Worm (Caenorhabditis elegans): Measurements from ENCODE around the gene F33G12.3.

F33G12.3 gene

DNA sequence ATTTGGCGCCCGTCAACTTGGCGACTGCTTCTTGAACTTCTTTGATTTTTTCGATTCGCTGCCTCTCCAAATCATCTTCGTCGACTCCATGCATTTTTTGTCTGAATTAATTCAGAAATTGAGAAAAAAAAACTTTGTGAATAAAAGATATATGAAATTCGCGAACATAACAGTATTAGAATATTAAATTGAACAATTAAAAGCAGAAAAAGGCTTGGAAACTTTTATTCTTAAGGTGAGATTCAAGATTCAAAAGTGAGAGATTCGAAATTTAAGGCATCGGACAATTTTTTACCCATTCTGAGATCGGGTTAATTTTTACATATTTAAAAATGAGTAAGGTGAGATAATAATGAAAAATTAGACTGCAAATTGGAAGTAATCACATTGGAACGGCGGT is at the start of gene F33G12.3:
Gene F33G12.3, minus strand, starts transcription at position 101 of the 400 bp plus-strand sequence.
- TF ChIP-seq pes-1 (GFP tag; IDR thresholded peaks at IDR 0.05) = no peak
- no peak for TF ChIP-seq F13C5.2 (tag; optimal IDR thresholded peaks at IDR 0.05)
- no peak for TF ChIP-seq hnd-1 (tag; optimal IDR thresholded peaks at IDR 0.05)
- no peak for TF ChIP-seq tbx-11 (GFP tag; IDR thresholded peaks at IDR 0.05)
- no peak for TF ChIP-seq ceh-13 (GFP tag; optimal IDR thresholded peaks at IDR 0.05)
- no peak for TF ChIP-seq scrt-1 (GFP tag; IDR thresholded peaks at IDR 0.05)

DNA sequence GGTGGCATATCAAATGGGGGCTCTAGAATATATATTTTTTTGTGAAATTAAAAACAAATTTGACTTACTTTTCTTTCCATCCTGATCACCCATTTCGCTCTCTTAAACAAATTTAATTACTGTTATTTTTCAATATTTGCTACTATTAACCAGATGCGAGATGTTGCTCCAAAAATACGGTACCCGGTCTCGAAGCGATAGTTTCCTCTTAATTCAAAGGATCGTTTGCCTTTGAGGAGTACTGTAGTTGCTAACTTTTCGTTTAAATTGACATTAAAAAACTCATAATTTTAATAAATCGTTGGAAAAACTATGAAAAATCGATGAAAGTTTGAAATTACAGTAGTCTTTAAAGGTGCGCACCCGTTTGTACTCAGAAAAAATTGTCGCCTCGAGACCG is 49.5 kb upstream of the F33G12.3 start, which contains the start of gene C04G6.4:
Gene C04G6.4, minus strand, starts transcription at position 101 of the 400 bp plus-strand sequence.
- TF ChIP-seq hnd-1 (tag; optimal IDR thresholded peaks at IDR 0.05) = no peak
- no peak for TF ChIP-seq flt-1 (GFP tag; IDR thresholded peaks at IDR 0.05)
- no peak for TF ChIP-seq pes-1 (GFP tag; IDR thresholded peaks at IDR 0.05)
- TF ChIP-seq tbx-11 (GFP tag; IDR thresholded peaks at IDR 0.05) = no peak
- no peak for TF ChIP-seq B0310.2 (tag; optimal IDR thresholded peaks at IDR 0.05)
- no peak for TF ChIP-seq ets-7 (tag; optimal IDR thresholded peaks at IDR 0.05)
- TF ChIP-seq F13C5.2 (tag; optimal IDR thresholded peaks at IDR 0.05) = no peak
- no peak for TF ChIP-seq hmbx-1 (tag; optimal IDR thresholded peaks at IDR 0.05)
- no peak for TF ChIP-seq ceh-13 (GFP tag; optimal IDR thresholded peaks at IDR 0.05)
- no peak for TF ChIP-seq ama-1 (optimal IDR thresholded peaks at IDR 0.05)
- no peak for TF ChIP-seq scrt-1 (GFP tag; IDR thresholded peaks at IDR 0.05)
- TF ChIP-seq tra-4 (tag; optimal IDR thresholded peaks at IDR 0.05) = no peak

DNA sequence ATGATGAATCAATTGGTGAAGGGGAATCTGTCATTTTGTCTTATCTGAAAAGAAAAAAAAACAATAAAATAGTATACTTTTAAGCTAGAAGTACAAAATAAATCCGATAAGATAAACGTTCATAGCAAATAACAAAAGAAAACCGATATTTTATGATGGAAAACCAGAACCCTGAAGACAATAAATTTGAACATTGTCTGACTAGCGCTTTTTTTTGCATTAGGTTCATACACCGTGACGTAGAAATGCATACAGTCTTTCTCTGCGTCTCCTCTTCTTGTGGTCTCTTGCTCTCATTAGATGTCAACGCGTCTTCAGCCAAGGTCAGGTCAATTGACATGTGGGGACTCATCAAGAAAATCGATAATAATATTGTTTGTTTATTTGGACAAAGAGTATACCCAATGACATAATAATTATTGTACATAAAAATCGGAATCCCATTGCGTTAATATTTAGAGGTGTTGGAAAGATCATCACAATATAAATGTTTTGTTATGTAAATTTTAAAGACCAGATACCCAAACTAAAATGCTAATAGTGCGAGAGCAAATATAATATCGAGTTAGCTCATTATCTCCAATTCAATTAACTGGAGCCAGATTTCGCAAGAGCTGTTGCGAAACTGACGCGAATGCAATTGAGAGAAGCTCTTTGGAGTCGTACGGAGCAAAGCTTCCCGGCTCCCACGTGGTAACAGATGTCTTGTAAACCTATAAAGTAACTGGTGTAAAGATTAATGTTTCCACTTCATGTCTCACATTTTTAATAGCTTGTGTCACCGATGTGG is 47.5 kb upstream of the F33G12.3 start, which contains the start of gene dsh-2:
Gene dsh-2, minus strand, starts transcription at position 51 of the 790 bp plus-strand sequence.
- TF ChIP-seq hnd-1 (tag; optimal IDR thresholded peaks at IDR 0.05) = no peak
- no peak for TF ChIP-seq flt-1 (GFP tag; IDR thresholded peaks at IDR 0.05)
- no peak for TF ChIP-seq ceh-36 (tag; optimal IDR thresholded peaks at IDR 0.05)
- TF ChIP-seq aly-1 (tag; optimal IDR thresholded peaks at IDR 0.05) = no peak
- TF ChIP-seq F13C5.2 (tag; optimal IDR thresholded peaks at IDR 0.05) = no peak
- TF ChIP-seq scrt-1 (GFP tag; IDR thresholded peaks at IDR 0.05) = no peak
- TF ChIP-seq tbx-37 (GFP tag; conservative IDR thresholded peaks at IDR 0.05) = no peak
- no peak for TF ChIP-seq hmbx-1 (tag; optimal IDR thresholded peaks at IDR 0.05)
- TF ChIP-seq sea-1 (GFP tag; conservative IDR thresholded peaks at IDR 0.05) = no peak
- no peak for TF ChIP-seq hmg-4 (GFP tag; optimal IDR thresholded peaks at IDR 0.05)
- TF ChIP-seq tra-4 (tag; optimal IDR thresholded peaks at IDR 0.05) = no peak
- TF ChIP-seq ama-1 (optimal IDR thresholded peaks at IDR 0.05) = no peak
- no peak for TF ChIP-seq pes-1 (GFP tag; IDR thresholded peaks at IDR 0.05)
- TF ChIP-seq ceh-13 (GFP tag; optimal IDR thresholded peaks at IDR 0.05) = no peak
- TF ChIP-seq ets-7 (tag; optimal IDR thresholded peaks at IDR 0.05) = no peak

DNA sequence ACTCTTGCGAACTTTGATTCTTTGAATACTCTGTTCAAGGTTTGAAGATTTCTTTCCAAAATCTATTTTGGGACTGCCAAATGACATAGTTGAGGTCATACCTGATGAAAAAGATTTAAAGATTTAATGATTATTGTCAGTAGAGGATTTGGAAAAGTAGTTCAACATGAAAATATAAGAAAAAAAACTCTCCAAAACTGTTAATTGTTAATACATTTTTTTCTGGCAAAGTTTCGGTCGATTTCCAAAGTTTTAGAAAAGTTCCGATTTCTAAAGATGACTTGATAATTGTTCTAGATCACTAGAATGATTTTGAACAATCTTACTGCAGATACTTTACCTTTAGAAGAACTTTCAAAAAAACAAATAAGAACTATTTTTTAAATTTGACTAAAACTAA is 37.4 kb upstream of the F33G12.3 start, which contains the start of gene C27A2.7:
Gene C27A2.7, minus strand, starts transcription at position 101 of the 400 bp plus-strand sequence.
- TF ChIP-seq tbx-11 (GFP tag; IDR thresholded peaks at IDR 0.05) (no peak), ceh-13 (GFP tag; optimal IDR thresholded peaks at IDR 0.05) (no peak), scrt-1 (GFP tag; IDR thresholded peaks at IDR 0.05) (no peak), tbx-37 (GFP tag; conservative IDR thresholded peaks at IDR 0.05) (no peak)

DNA sequence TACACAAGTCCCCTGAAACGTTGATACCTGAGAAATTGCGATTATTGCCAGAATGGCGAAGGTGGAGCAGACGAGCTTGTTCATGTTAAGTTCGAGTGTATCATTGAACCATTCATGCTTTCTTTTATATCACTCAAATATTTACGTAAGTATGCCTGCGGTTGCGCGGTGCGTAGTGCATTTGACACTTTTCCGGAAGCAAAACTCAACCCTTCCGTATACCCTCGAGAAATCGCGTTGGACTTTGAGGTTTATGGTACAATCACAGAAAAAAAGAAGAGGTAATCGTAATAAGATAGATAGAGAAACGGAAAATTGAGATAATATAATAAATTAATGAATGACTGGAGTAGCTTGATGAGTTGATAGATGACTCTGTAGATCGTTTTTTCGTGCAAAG is 35.7 kb upstream of the F33G12.3 start, which contains the start of gene idpb-2:
Gene idpb-2, minus strand, starts transcription at position 101 of the 400 bp plus-strand sequence.
- TF ChIP-seq scrt-1 (GFP tag; IDR thresholded peaks at IDR 0.05) (no peak), tbx-11 (GFP tag; IDR thresholded peaks at IDR 0.05) (no peak)

DNA sequence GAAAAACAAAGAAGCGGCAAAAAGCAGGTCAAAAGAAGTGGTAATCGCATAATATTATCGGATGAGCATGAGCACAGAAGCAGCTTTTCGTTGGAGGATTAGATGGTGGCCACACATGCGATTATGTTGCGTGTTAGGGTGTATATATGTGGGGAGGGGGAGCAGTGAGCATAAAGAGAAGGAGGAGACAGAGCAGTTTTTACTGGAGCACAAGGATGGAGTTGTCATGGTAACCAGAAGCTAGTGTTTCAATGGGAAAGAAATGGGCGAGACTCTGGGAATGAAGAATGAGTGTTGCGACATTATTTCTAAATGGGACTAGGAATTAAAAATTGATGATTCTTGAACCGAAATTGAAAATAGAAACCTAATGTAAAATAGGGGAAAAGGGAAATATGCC is 34.1 kb upstream of the F33G12.3 start, which contains the start of gene C27A2.8:
Gene C27A2.8, minus strand, starts transcription at position 117 of the 400 bp plus-strand sequence.
- TF ChIP-seq F13C5.2 (tag; optimal IDR thresholded peaks at IDR 0.05) (no peak), aly-1 (tag; optimal IDR thresholded peaks at IDR 0.05) (peak; percentile 10)

DNA sequence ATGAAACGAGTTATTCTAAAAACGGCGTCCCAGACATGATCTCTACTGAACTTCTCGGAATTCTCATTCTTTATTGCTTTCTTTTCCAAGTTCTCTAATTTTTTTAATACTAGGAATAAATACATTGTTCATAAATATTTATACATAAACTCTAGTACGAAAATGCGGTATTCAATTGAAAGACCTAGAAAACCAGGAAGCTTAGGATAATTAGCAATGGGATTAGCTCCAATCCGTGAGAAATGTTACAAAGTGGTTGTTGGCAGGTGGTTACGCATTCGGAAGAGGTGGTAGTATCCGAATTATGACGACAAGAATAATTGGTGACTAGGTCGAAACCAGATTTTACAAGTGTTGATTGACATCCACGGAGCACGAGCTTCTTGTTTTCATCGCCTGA is 33.1 kb upstream of the F33G12.3 start:
- TF ChIP-seq hnd-1 (tag; optimal IDR thresholded peaks at IDR 0.05) (no peak), B0310.2 (tag; optimal IDR thresholded peaks at IDR 0.05) (no peak), hmg-4 (GFP tag; optimal IDR thresholded peaks at IDR 0.05) (no peak), tbx-11 (GFP tag; IDR thresholded peaks at IDR 0.05) (no peak), flt-1 (GFP tag; IDR thresholded peaks at IDR 0.05) (no peak), scrt-1 (GFP tag; IDR thresholded peaks at IDR 0.05) (no peak), tra-4 (tag; optimal IDR thresholded peaks at IDR 0.05) (no peak), ama-1 (optimal IDR thresholded peaks at IDR 0.05) (no peak), aly-1 (tag; optimal IDR thresholded peaks at IDR 0.05) (no peak), ceh-36 (tag; optimal IDR thresholded peaks at IDR 0.05) (no peak), F13C5.2 (tag; optimal IDR thresholded peaks at IDR 0.05) (no peak), hmbx-1 (tag; optimal IDR thresholded peaks at IDR 0.05) (no peak), ets-7 (tag; optimal IDR thresholded peaks at IDR 0.05) (no peak), tbx-37 (GFP tag; conservative IDR thresholded peaks at IDR 0.05) (no peak), sea-1 (GFP tag; conservative IDR thresholded peaks at IDR 0.05) (no peak), ceh-13 (GFP tag; optimal IDR thresholded peaks at IDR 0.05) (no peak), pes-1 (GFP tag; IDR thresholded peaks at IDR 0.05) (no peak)

DNA sequence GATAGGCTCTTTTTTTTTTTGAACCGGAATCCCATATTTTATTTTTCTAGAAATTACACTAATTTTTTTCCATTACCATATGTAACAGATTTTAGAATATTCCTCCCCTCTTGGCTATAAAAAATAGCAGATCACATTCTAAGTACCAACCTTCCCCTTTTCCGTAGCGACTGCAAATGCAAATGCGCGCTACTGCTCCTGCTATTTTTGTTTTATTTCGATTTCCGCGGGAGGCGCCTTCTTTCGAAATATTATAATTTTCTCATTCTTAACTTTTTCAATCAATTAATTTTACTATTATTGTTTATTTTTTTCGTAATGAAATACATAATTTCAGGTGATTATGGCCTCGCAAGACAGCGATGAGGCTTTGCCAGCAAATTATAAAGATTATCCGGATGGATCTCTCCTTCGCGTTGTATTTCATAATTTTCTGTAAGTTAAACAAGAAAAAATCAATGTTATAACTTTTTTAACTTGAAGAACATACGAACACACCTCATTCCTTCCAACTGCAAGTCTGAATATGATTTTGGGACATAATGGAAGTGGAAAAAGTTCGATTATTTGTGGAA is 28.0 kb upstream of the F33G12.3 start, which contains the start of gene smc-5:
Gene smc-5, plus strand, starts transcription at position 332 of the 575 bp plus-strand sequence.
- TF ChIP-seq F13C5.2 (tag; optimal IDR thresholded peaks at IDR 0.05) (peak; percentile 43), tbx-37 (GFP tag; conservative IDR thresholded peaks at IDR 0.05) (no peak), sea-1 (GFP tag; conservative IDR thresholded peaks at IDR 0.05) (no peak), pes-1 (GFP tag; IDR thresholded peaks at IDR 0.05) (peak; percentile 46; the same call in 1 of the 2 replicates), ceh-36 (tag; optimal IDR thresholded peaks at IDR 0.05) (no peak)
